Worm (Caenorhabditis elegans) whole organism, L1 larva: ENCODE measurements around the gene amx-1.

Experiments
- C04F5.9 ChIP-seq: sonication (generic microtip); optimal IDR thresholded peaks from 2 replicates; lab custom pipeline; 2016; ENCODE audit warnings: missing genetic modification characterization, missing compliant biosample characterization
- C16A3.4 ChIP-seq: fragments of 150-350 bp; optimal IDR thresholded peaks from 2 replicates; lab custom pipeline; 2014; ENCODE audit warnings: missing biosample characterization, missing genetic modification characterization
- C34B4.2 ChIP-seq: sonication (generic microtip); optimal IDR thresholded peaks from 2 replicates; lab custom pipeline; 2017; ENCODE audit warnings: mild to moderate bottlenecking, missing genetic modification characterization, missing compliant biosample characterization
- F16B12.6 ChIP-seq: fragments of 150-350 bp; optimal IDR thresholded peaks from 2 replicates; lab custom pipeline; 2014; ENCODE audit warnings: missing biosample characterization, missing genetic modification characterization
- aly-2 ChIP-seq: fragments of 150-350 bp; optimal IDR thresholded peaks from 2 replicates; lab custom pipeline; 2014; ENCODE audit warnings: missing biosample characterization, missing genetic modification characterization
- blmp-1 ChIP-seq: fragments of 150-350 bp; optimal IDR thresholded peaks from 2 replicates; lab custom pipeline; 2014; ENCODE audit warnings: missing biosample characterization, missing genetic modification characterization
- ceh-82 ChIP-seq, 3 experiments: fragments of 150-350 bp in 1 of 3; sonication (generic microtip) in 2 of 3; optimal IDR thresholded peaks; 2 replicates each; lab custom pipeline; 2014 to 2017; ENCODE audit warnings: missing biosample characterization in 3 of 3, missing genetic modification characterization in 3 of 3
- dpl-1 ChIP-seq, 3 experiments: fragments of 150-350 bp in 2 of 3; sonication (generic microtip) in 1 of 3; optimal IDR thresholded peaks; 2 replicates each; lab custom pipeline; 2014 to 2017; ENCODE audit warnings: missing biosample characterization in 3 of 3, missing genetic modification characterization in 3 of 3, missing genetic modification reagents in 3 of 3
- dsc-1 ChIP-seq: sonication (generic microtip); optimal IDR thresholded peaks from 2 replicates; lab custom pipeline; 2016; ENCODE audit warnings: mild to moderate bottlenecking, missing genetic modification characterization, missing compliant biosample characterization
- efl-1 ChIP-seq, 4 experiments: fragments of 150-350 bp; optimal IDR thresholded peaks in 3 of 4; peaks in 1 of 4; 1 replicate in 1 of 4; 2 replicates in 3 of 4; lab custom pipeline; 2014; ENCODE audit warnings: missing biosample characterization in 2 of 4, missing genetic modification characterization in 2 of 4, missing genetic modification reagents in 2 of 4
- efl-3 ChIP-seq: fragments of 200-800 bp; sonication (Bioruptor generic); optimal IDR thresholded peaks from 2 replicates; lab custom pipeline; 2018; ENCODE audit warnings: mild to moderate bottlenecking, missing genetic modification characterization, missing compliant biosample characterization
- egl-27 ChIP-seq, 2 experiments: fragments of 150-350 bp in 1 of 2; sonication (generic microtip); optimal IDR thresholded peaks; 3 replicates each; lab custom pipeline; 2017 to 2018; ENCODE audit warnings: missing biosample characterization in 2 of 2, missing genetic modification characterization in 2 of 2, missing genetic modification reagents in 2 of 2
- elt-3 ChIP-seq, 6 experiments: fragments of 150-350 bp in 1 of 6; sonication (generic microtip); optimal IDR thresholded peaks; 2 replicates each; lab custom pipeline; 2017 to 2018; ENCODE audit warnings: missing biosample characterization in 6 of 6, missing genetic modification characterization in 6 of 6, inconsistent platforms in 1 of 6
- fkh-8 ChIP-seq: sonication (generic microtip); optimal IDR thresholded peaks from 2 replicates; lab custom pipeline; 2016; ENCODE audit warnings: mild to moderate bottlenecking, missing genetic modification characterization, missing compliant biosample characterization
- fos-1 ChIP-seq: fragments of 150-350 bp; optimal IDR thresholded peaks from 2 replicates; lab custom pipeline; 2014; ENCODE audit warnings: missing biosample characterization, missing genetic modification characterization
- hlh-17 ChIP-seq: fragments of 200-800 bp; sonication (Bioruptor generic); optimal IDR thresholded peaks from 2 replicates; lab custom pipeline; 2018; ENCODE audit warnings: missing genetic modification characterization, mild to moderate bottlenecking, missing compliant biosample characterization, moderate library complexity, borderline replicate concordance
- irx-1 ChIP-seq: sonication (generic microtip); optimal IDR thresholded peaks from 2 replicates; lab custom pipeline; 2016; ENCODE audit warnings: missing genetic modification characterization, missing compliant biosample characterization
- jun-1 ChIP-seq: fragments of 150-350 bp; optimal IDR thresholded peaks from 2 replicates; lab custom pipeline; 2014; ENCODE audit warnings: missing biosample characterization, missing genetic modification reagents, missing genetic modification characterization
- lin-13 ChIP-seq: fragments of 150-350 bp; optimal IDR thresholded peaks from 2 replicates; lab custom pipeline; 2014; ENCODE audit warnings: missing biosample characterization, missing genetic modification reagents, missing genetic modification characterization
- lin-14 ChIP-seq: fragments of 200-800 bp; sonication (Bioruptor generic); optimal IDR thresholded peaks from 2 replicates; lab custom pipeline; 2018; ENCODE audit warnings: mild to moderate bottlenecking, missing genetic modification characterization, moderate library complexity, missing compliant biosample characterization
- lin-35 ChIP-seq, 2 experiments: fragments of 150-350 bp; optimal IDR thresholded peaks; 2 replicates each; lab custom pipeline; 2014; ENCODE audit warnings: missing biosample characterization in 2 of 2, missing genetic modification characterization in 2 of 2, missing genetic modification reagents in 2 of 2
- lsy-2 ChIP-seq, 2 experiments: fragments of 150-350 bp; optimal IDR thresholded peaks; 2 replicates each; lab custom pipeline; 2014; ENCODE audit warnings: missing biosample characterization in 2 of 2, missing genetic modification characterization in 2 of 2
- mab-9 ChIP-seq: fragments of 200-800 bp; sonication (Bioruptor generic); IDR thresholded peaks from 2 replicates; pipeline ENCODE4 v1.3.6; 2022; ENCODE audit warnings: missing genetic modification reagents, missing genetic modification characterization, missing compliant biosample characterization
- mdl-1 ChIP-seq, 2 experiments: fragments of 150-350 bp; optimal IDR thresholded peaks; 2 replicates each; lab custom pipeline; 2014 to 2017; ENCODE audit warnings: missing biosample characterization in 2 of 2, missing genetic modification characterization in 2 of 2, inconsistent platforms in 1 of 2
- mep-1 ChIP-seq: fragments of 150-350 bp; optimal IDR thresholded peaks from 2 replicates; lab custom pipeline; 2014; ENCODE audit warnings: missing biosample characterization, missing genetic modification characterization
- nhr-11 ChIP-seq: fragments of 150-350 bp; optimal IDR thresholded peaks from 2 replicates; lab custom pipeline; 2014; ENCODE audit warnings: missing biosample characterization, missing genetic modification characterization
- nhr-12 ChIP-seq: sonication (generic microtip); optimal IDR thresholded peaks from 2 replicates; lab custom pipeline; 2017; ENCODE audit warnings: missing biosample characterization, missing genetic modification characterization
- nhr-19 ChIP-seq: fragments of 200-800 bp; sonication (Bioruptor generic); conservative IDR thresholded peaks from 2 replicates; pipeline ENCODE4 v1.3.6; 2022; ENCODE audit warnings: missing genetic modification characterization, missing compliant biosample characterization
- nhr-20 ChIP-seq: sonication (generic microtip); optimal IDR thresholded peaks from 2 replicates; lab custom pipeline; 2016; ENCODE audit warnings: mild to moderate bottlenecking, missing genetic modification characterization, missing compliant biosample characterization
- nhr-237 ChIP-seq: fragments of 150-350 bp; optimal IDR thresholded peaks from 2 replicates; lab custom pipeline; 2014; ENCODE audit warnings: missing biosample characterization, missing genetic modification characterization
- nhr-47 ChIP-seq: sonication (generic microtip); optimal IDR thresholded peaks from 2 replicates; lab custom pipeline; 2016; ENCODE audit warnings: mild to moderate bottlenecking, missing genetic modification characterization, moderate library complexity, missing compliant biosample characterization
- nhr-71 ChIP-seq: sonication (generic microtip); optimal IDR thresholded peaks from 2 replicates; lab custom pipeline; 2016; ENCODE audit warnings: mild to moderate bottlenecking, missing genetic modification characterization, moderate library complexity, missing compliant biosample characterization
- nhr-77 ChIP-seq: fragments of 150-350 bp; optimal IDR thresholded peaks from 2 replicates; lab custom pipeline; 2014; ENCODE audit warnings: missing biosample characterization, missing genetic modification characterization
- nhr-85 ChIP-seq: sonication (generic microtip); peaks from one replicate; lab custom pipeline; 2016; ENCODE audit warnings: missing genetic modification characterization, inconsistent platforms, missing compliant biosample characterization
- nhr-90 ChIP-seq: sonication (generic microtip); optimal IDR thresholded peaks from 2 replicates; lab custom pipeline; 2016; ENCODE audit warnings: mild to moderate bottlenecking, missing genetic modification characterization, missing compliant biosample characterization; ENCODE audit not compliant: poor library complexity
- pax-3 ChIP-seq: fragments of 200-800 bp; sonication (Bioruptor generic); optimal IDR thresholded peaks from 2 replicates; lab custom pipeline; 2018; ENCODE audit warnings: mild to moderate bottlenecking, missing genetic modification characterization, moderate library complexity, missing compliant biosample characterization
- rnt-1 ChIP-seq: sonication (generic microtip); optimal IDR thresholded peaks from 2 replicates; lab custom pipeline; 2016; ENCODE audit warnings: mild to moderate bottlenecking, missing genetic modification characterization, moderate library complexity, missing compliant biosample characterization
- skn-1 ChIP-seq: fragments of 150-350 bp; optimal IDR thresholded peaks from 2 replicates; lab custom pipeline; 2014; ENCODE audit warnings: missing biosample characterization, missing genetic modification characterization
- snpc-4 ChIP-seq: fragments of 150-350 bp; optimal IDR thresholded peaks from 2 replicates; lab custom pipeline; 2014; ENCODE audit warnings: missing biosample characterization, missing genetic modification characterization
- snu-23 ChIP-seq: sonication (generic microtip); optimal IDR thresholded peaks from 2 replicates; lab custom pipeline; 2016; ENCODE audit warnings: missing genetic modification characterization, missing compliant biosample characterization
- swsn-7 ChIP-seq: sonication (generic microtip); optimal IDR thresholded peaks from 2 replicates; lab custom pipeline; 2016; ENCODE audit warnings: missing genetic modification characterization, missing compliant biosample characterization
- tbx-2 ChIP-seq: sonication (generic microtip); optimal IDR thresholded peaks from 2 replicates; lab custom pipeline; 2016; ENCODE audit warnings: missing genetic modification characterization, missing compliant biosample characterization
- tlp-1 ChIP-seq: fragments of 150-350 bp; optimal IDR thresholded peaks from 2 replicates; lab custom pipeline; 2014; ENCODE audit warnings: missing biosample characterization, missing genetic modification characterization
- unc-130 ChIP-seq: fragments of 150-350 bp; optimal IDR thresholded peaks from 2 replicates; lab custom pipeline; 2017; ENCODE audit warnings: missing biosample characterization, missing genetic modification characterization, inconsistent platforms
- xbp-1 ChIP-seq: sonication (generic microtip); optimal IDR thresholded peaks from 2 replicates; lab custom pipeline; 2016; ENCODE audit warnings: missing genetic modification characterization, missing compliant biosample characterization
- zag-1 ChIP-seq: fragments of 150-350 bp; optimal IDR thresholded peaks from 2 replicates; lab custom pipeline; 2014; ENCODE audit warnings: missing biosample characterization, missing genetic modification characterization
- zip-4 ChIP-seq: fragments of 200-800 bp; sonication (Bioruptor generic); optimal IDR thresholded peaks from 2 replicates; lab custom pipeline; 2018; ENCODE audit warnings: mild to moderate bottlenecking, missing genetic modification characterization, moderate library complexity, missing compliant biosample characterization

Gene amx-1

DNA sequence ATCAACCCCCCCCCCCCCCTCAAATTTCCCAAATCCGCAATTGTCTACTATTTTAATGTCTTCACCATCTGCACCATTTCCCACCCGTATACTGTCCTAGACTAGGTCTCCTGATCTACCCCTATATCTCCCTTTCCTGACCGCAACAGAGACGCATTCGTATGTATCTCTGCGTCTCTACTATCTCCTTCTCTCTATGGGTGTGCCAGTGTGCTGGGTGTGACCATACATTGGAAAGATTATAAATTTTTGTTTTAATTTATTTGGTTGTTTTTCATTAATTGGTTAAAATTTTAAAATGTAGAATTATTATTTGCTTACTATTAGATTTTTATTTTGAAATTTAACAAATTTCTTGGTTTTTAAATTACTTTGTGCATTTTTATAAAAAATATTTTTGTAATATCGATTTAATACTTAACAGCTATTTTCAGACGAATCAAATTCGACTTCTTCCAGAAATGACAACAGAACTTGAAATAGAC, at the start of gene amx-1:
Gene amx-1 (plus strand): TSS at position 435 of the 485 bp plus-strand sequence.
- TF ChIP-seq snu-23 (GFP tag; lab: Kevin White, UChicago) = peak; percentile 22
- TF ChIP-seq rnt-1 (tag; lab: Kevin White, UChicago) = peak; percentile 47
- TF ChIP-seq zag-1 (tag; lab: Kevin White, UChicago) = no peak
- peak in 1 of 2 experiments; percentile 1 for TF ChIP-seq efl-1 (optimal IDR thresholded peaks at IDR 0.05; lab: Kevin White, UChicago)
- no peak for TF ChIP-seq efl-1 (GFP tag; optimal IDR thresholded peaks at IDR 0.05 in 1 of 2; lab: Kevin White, UChicago)

ce11 chrIII:3773173-3773572, 49.0 kb upstream of the amx-1 start, which contains the start of gene lec-4:
lec-4 (minus strand) TSS chrIII:3773326.
- TF ChIP-seq elt-3 (tag; optimal IDR thresholded peaks at IDR 0.05; lab: Kevin White, UChicago) = peak in 2 of 6 experiments; percentile 5 to 25
- no peak for TF ChIP-seq nhr-90 (tag; lab: Kevin White, UChicago)
- TF ChIP-seq tbx-2 = peak; percentile 30
- TF ChIP-seq xbp-1 (tag; lab: Kevin White, UChicago) = peak; percentile 22
- no peak for TF ChIP-seq dsc-1
- TF ChIP-seq C04F5.9 (tag; lab: Kevin White, UChicago) = no peak
- TF ChIP-seq nhr-85 = peak; percentile 86
- peak; percentile 26 to 45 (median 28) for TF ChIP-seq dpl-1 (GFP tag; optimal IDR thresholded peaks at IDR 0.05; lab: Kevin White, UChicago)
- TF ChIP-seq efl-3 (GFP tag; lab: Kevin White, UChicago) = no peak
- TF ChIP-seq lin-13 (GFP tag; lab: Kevin White, UChicago) = no peak
- TF ChIP-seq tlp-1 (tag; lab: Kevin White, UChicago) = no peak
- TF ChIP-seq mdl-1 (tag; optimal IDR thresholded peaks at IDR 0.05; lab: Kevin White, UChicago) = peak in 1 of 2 experiments; percentile 20
- TF ChIP-seq lsy-2 (tag; optimal IDR thresholded peaks at IDR 0.05; lab: Kevin White, UChicago) = peak in 1 of 2 experiments; percentile 69
- peak; percentile 7 for TF ChIP-seq nhr-237 (tag; lab: Kevin White, UChicago)
- TF ChIP-seq efl-1 (optimal IDR thresholded peaks at IDR 0.05; lab: Kevin White, UChicago) = peak; percentile 27 to 48
- peak in 1 of 2 experiments; percentile 25 for TF ChIP-seq efl-1 (GFP tag; optimal IDR thresholded peaks at IDR 0.05 in 1 of 2; lab: Kevin White, UChicago)
- TF ChIP-seq mep-1 (tag; lab: Kevin White, UChicago) = peak; percentile 50
- peak; percentile 38 for TF ChIP-seq skn-1 (tag; lab: Kevin White, UChicago)
- TF ChIP-seq rnt-1 (tag; lab: Kevin White, UChicago) = peak; percentile 31
- TF ChIP-seq lin-35 (GFP tag; optimal IDR thresholded peaks at IDR 0.05; lab: Kevin White, UChicago) = peak; percentile 21 to 38
- TF ChIP-seq zip-4 (GFP tag; lab: Kevin White, UChicago) = no peak
- TF ChIP-seq pax-3 (tag; lab: Kevin White, UChicago) = no peak
- TF ChIP-seq irx-1 (tag; lab: Kevin White, UChicago) = no peak
- peak; percentile 92 for TF ChIP-seq lin-14 (GFP tag; lab: Kevin White, UChicago)
- TF ChIP-seq unc-130 (tag; lab: Kevin White, UChicago) = peak; percentile 52
- TF ChIP-seq mab-9 (GFP tag; lab: Robert Waterston, UW) = no peak
- peak; percentile 21 to 28 for TF ChIP-seq egl-27 (tag; optimal IDR thresholded peaks at IDR 0.05; lab: Kevin White, UChicago)
- peak; percentile 36 for TF ChIP-seq jun-1 (tag; lab: Kevin White, UChicago)
- TF ChIP-seq C34B4.2 = no peak
- TF ChIP-seq nhr-71 (tag; lab: Kevin White, UChicago) = peak; percentile 47
- peak; percentile 47 for TF ChIP-seq C16A3.4 (tag; lab: Kevin White, UChicago)
- TF ChIP-seq fkh-8 (tag; lab: Kevin White, UChicago) = peak; percentile 12
- peak; percentile 57 for TF ChIP-seq nhr-20 (tag; lab: Kevin White, UChicago)
- no peak for TF ChIP-seq nhr-11 (tag; lab: Kevin White, UChicago)
- no peak for TF ChIP-seq hlh-17 (GFP tag; lab: Kevin White, UChicago)
- no peak for TF ChIP-seq nhr-12
- peak; percentile 31 for TF ChIP-seq blmp-1 (tag; lab: Kevin White, UChicago)
- peak; percentile 49 for TF ChIP-seq snu-23 (GFP tag; lab: Kevin White, UChicago)
- TF ChIP-seq fos-1 = peak; percentile 35
- TF ChIP-seq ceh-82 (tag; optimal IDR thresholded peaks at IDR 0.05; lab: Kevin White, UChicago) = peak in 1 of 3 experiments; percentile 28
- TF ChIP-seq aly-2 (tag; lab: Kevin White, UChicago) = no peak
- TF ChIP-seq F16B12.6 = peak; percentile 19
- 0 out of 2 replicates have a peak, but pooled peaks have one; percentile 6 for TF ChIP-seq nhr-19 (GFP tag; lab: Robert Waterston, UW)
- TF ChIP-seq nhr-47 = peak; percentile 42
- peak; percentile 0 for TF ChIP-seq snpc-4
- peak; percentile 18 for TF ChIP-seq nhr-77
- peak; percentile 17 for TF ChIP-seq swsn-7 (tag; lab: Kevin White, UChicago)
